Fruit fly (Drosophila melanogaster): ENCODE data around the gene msd5.

msd5 gene

dm6 chr3L:1335428-1335764 is 2.5 kb upstream of the msd5 start (continued):
- TF ChIP-seq CG15479 (GFP tag; optimal IDR thresholded peaks at IDR 0.05) (peak; percentile 63), CG6689 (GFP tag; IDR thresholded peaks at IDR 0.05) (peak; percentile 58), Mad (GFP tag; optimal IDR thresholded peaks at IDR 0.05) (peak; percentile 4), gro (GFP tag; optimal IDR thresholded peaks at IDR 0.05) (peak; percentile 40), caup (GFP tag; optimal IDR thresholded peaks at IDR 0.05; ENCODE audit: severe bottlenecking) (peak; percentile 50), rib (GFP tag; IDR thresholded peaks at IDR 0.05) (no peak), ttk (GFP tag; IDR thresholded peaks at IDR 0.05) (peak; percentile 60), CG17612 (GFP tag; IDR thresholded peaks at IDR 0.05) (0 out of 2 replicates have a peak, but pooled peaks have one; percentile 29), Ssrp (tag; optimal IDR thresholded peaks at IDR 0.05) (no peak), Awh (GFP tag; IDR thresholded peaks at IDR 0.05) (0 out of 2 replicates have a peak, but pooled peaks have one; percentile 30), gem (tag; optimal IDR thresholded peaks at IDR 0.05) (peak; percentile 53), CG9876 (GFP tag; optimal IDR thresholded peaks at IDR 0.05) (no peak), zen2 (GFP tag; IDR thresholded peaks at IDR 0.05; ENCODE audit: partially characterized antibody) (no peak), Ada2b (GFP tag; IDR thresholded peaks at IDR 0.05) (peak; percentile 71), Sox102F (GFP tag; optimal IDR thresholded peaks at IDR 0.05) (peak; percentile 19), CG11093 (GFP tag; IDR thresholded peaks at IDR 0.05) (0 out of 3 replicates have a peak, but pooled peaks have one; percentile 25), sug (tag; optimal IDR thresholded peaks at IDR 0.05) (no peak), MBD-R2 (GFP tag; IDR thresholded peaks at IDR 0.05) (peak; percentile 41; the same call in 1 of the 2 replicates), p53 (GFP tag; optimal IDR thresholded peaks at IDR 0.05) (no peak), HHEX (GFP tag; optimal IDR thresholded peaks at IDR 0.05) (no peak), CG11695 (GFP tag; IDR thresholded peaks at IDR 0.05) (0 out of 3 replicates have a peak, but pooled peaks have one; percentile 33), jumu (GFP tag; optimal IDR thresholded peaks at IDR 0.05) (peak; percentile 38), Hr51 (GFP tag; optimal IDR thresholded peaks at IDR 0.05) (peak in 1 of 2 experiments; percentile 36), CG32532 (GFP tag; IDR thresholded peaks at IDR 0.05) (peak; percentile 84), Aef1 (GFP tag; IDR thresholded peaks at IDR 0.05) (peak; percentile 60), usp (GFP tag; optimal IDR thresholded peaks at IDR 0.05) (no peak), CG15601 (tag; optimal IDR thresholded peaks at IDR 0.05) (no peak), Xrp1 (GFP tag; IDR thresholded peaks at IDR 0.05) (peak; percentile 70), Ets65A (GFP tag) (peak; percentile 77), vnd (GFP tag; IDR thresholded peaks at IDR 0.05; ENCODE audit: partially characterized antibody) (no peak), CG7987 (GFP tag; optimal IDR thresholded peaks at IDR 0.05) (no peak), Max (GFP tag; optimal IDR thresholded peaks at IDR 0.05) (peak; percentile 4), crol (GFP tag; IDR thresholded peaks at IDR 0.05) (peak; percentile 76), Chrac-16 (GFP tag; optimal IDR thresholded peaks at IDR 0.05) (no peak), CG16813 (GFP tag; IDR thresholded peaks at IDR 0.05; ENCODE audit: partially characterized antibody) (no peak), CG1024 (GFP tag; IDR thresholded peaks at IDR 0.05) (no peak), CG7928 (GFP tag; optimal IDR thresholded peaks at IDR 0.05) (no peak), CG14050 (GFP tag; IDR thresholded peaks at IDR 0.05) (peak; percentile 38; the same call in 2 of the 3 replicates), CG11085 (GFP tag; IDR thresholded peaks at IDR 0.05) (peak; percentile 37; the same call in 1 of the 2 replicates), gsb-n (tag; optimal IDR thresholded peaks at IDR 0.05) (no peak), Trl (optimal IDR thresholded peaks at IDR 0.05) (peak; percentile 75 to 91), Trl (GFP tag; optimal IDR thresholded peaks at IDR 0.05) (peak; percentile 57), CG9609 (GFP tag; optimal IDR thresholded peaks at IDR 0.05) (no peak), Doc2 (GFP tag; IDR thresholded peaks at IDR 0.05) (no peak), kay (GFP tag; optimal IDR thresholded peaks at IDR 0.05) (peak; percentile 42), kah (GFP tag; optimal IDR thresholded peaks at IDR 0.05) (peak; percentile 42), CG2678 (tag; optimal IDR thresholded peaks at IDR 0.05) (peak; percentile 39), Gug (GFP tag; IDR thresholded peaks at IDR 0.05) (peak; percentile 46; the same call in 3 of the 4 replicates), CG18011 (GFP tag; optimal IDR thresholded peaks at IDR 0.05) (peak; percentile 36), CG11456 (GFP tag; IDR thresholded peaks at IDR 0.05) (peak; percentile 51; the same call in 1 of the 3 replicates), Fer1 (GFP tag; optimal IDR thresholded peaks at IDR 0.05) (peak; percentile 66)

Data from whole organism, embryonic.